Fruit fly (Drosophila melanogaster): ENCODE data around the gene Dpck.

Dpck gene

dm6 chr3R:7089522-7090336 is 7.7 kb downstream of the Dpck start (continued):
- no peak for TF ChIP-seq CG7839 (tag; optimal IDR thresholded peaks at IDR 0.05)
- no peak for TF ChIP-seq Ets65A (GFP tag)
- no peak for TF ChIP-seq CG7786 (GFP tag; optimal IDR thresholded peaks at IDR 0.05)
- TF ChIP-seq CG15514 (GFP tag; optimal IDR thresholded peaks at IDR 0.05), result peak; percentile 88
- peak; percentile 67 for TF ChIP-seq CG30020 (tag; optimal IDR thresholded peaks at IDR 0.05)
- 0 out of 2 replicates have a peak, but pooled peaks have one; percentile 11 for TF ChIP-seq CG14014 (GFP tag; IDR thresholded peaks at IDR 0.05)
- TF ChIP-seq CG2116 (GFP tag; optimal IDR thresholded peaks at IDR 0.05), result peak; percentile 17
- peak; percentile 46; the same call in 1 of the 2 replicates for TF ChIP-seq rib (GFP tag; IDR thresholded peaks at IDR 0.05)
- TF ChIP-seq BtbVII (GFP tag; optimal IDR thresholded peaks at IDR 0.05), result peak; percentile 17
- peak; percentile 53; the same call in 1 of the 3 replicates for TF ChIP-seq ci (GFP tag; IDR thresholded peaks at IDR 0.05)
- peak; percentile 56 for TF ChIP-seq corto (GFP tag; optimal IDR thresholded peaks at IDR 0.05)
- peak; percentile 80; the same call in 1 of the 2 replicates for TF ChIP-seq CG32767 (GFP tag; IDR thresholded peaks at IDR 0.05)
- TF ChIP-seq grn (GFP tag; optimal IDR thresholded peaks at IDR 0.05), result peak; percentile 70
- peak; percentile 74 for TF ChIP-seq CG13894 (tag; optimal IDR thresholded peaks at IDR 0.05)
- TF ChIP-seq lola (GFP tag; optimal IDR thresholded peaks at IDR 0.05), result peak in 1 of 3 experiments; percentile 32
- peak; percentile 62; the same call in 1 of the 2 replicates for TF ChIP-seq onecut (GFP tag; IDR thresholded peaks at IDR 0.05)
- TF ChIP-seq YL-1 (GFP tag; optimal IDR thresholded peaks at IDR 0.05), result peak; percentile 17
- peak; percentile 93 for TF ChIP-seq D (optimal IDR thresholded peaks at IDR 0.05)
- no peak for TF ChIP-seq D (GFP tag; optimal IDR thresholded peaks at IDR 0.05)
- peak; percentile 43; the same call in 2 of the 3 replicates for TF ChIP-seq so (GFP tag; IDR thresholded peaks at IDR 0.05)
- TF ChIP-seq CG17829 (tag; optimal IDR thresholded peaks at IDR 0.05), result peak; percentile 27
- no peak for TF ChIP-seq Dip3 (GFP tag; optimal IDR thresholded peaks at IDR 0.05)
- peak; percentile 75 for TF ChIP-seq cg (GFP tag; optimal IDR thresholded peaks at IDR 0.05)
- peak; percentile 67 for TF ChIP-seq nerfin-1 (tag; optimal IDR thresholded peaks at IDR 0.05)
- TF ChIP-seq CG4617 (GFP tag; optimal IDR thresholded peaks at IDR 0.05; ENCODE audit: borderline replicate concordance), result no peak
- TF ChIP-seq NfI (GFP tag; optimal IDR thresholded peaks at IDR 0.05), result no peak
- peak; percentile 15 for TF ChIP-seq CG10209 (GFP tag; optimal IDR thresholded peaks at IDR 0.05)
- peak; percentile 3 for TF ChIP-seq dm (GFP tag; optimal IDR thresholded peaks at IDR 0.05)
- TF ChIP-seq chm (GFP tag; IDR thresholded peaks at IDR 0.05), result peak; percentile 45; the same call in 1 of the 2 replicates
- peak; percentile 97 for TF ChIP-seq bigmax (GFP tag; optimal IDR thresholded peaks at IDR 0.05)
- TF ChIP-seq vfl (GFP tag; optimal IDR thresholded peaks at IDR 0.05), result no peak
- TF ChIP-seq ssp (GFP tag; IDR thresholded peaks at IDR 0.05), result no peak
- TF ChIP-seq kni (GFP tag; optimal IDR thresholded peaks at IDR 0.05), result peak; percentile 84

dm6 chr3R:7090337-7090830 is 8.4 kb downstream of the Dpck start:
- TF ChIP-seq Ets65A (GFP tag) (peak; percentile 65), CG5953 (GFP tag; IDR thresholded peaks at IDR 0.05) (no peak), Mrtf (GFP tag; IDR thresholded peaks at IDR 0.05) (no peak), Camta (GFP tag; optimal IDR thresholded peaks at IDR 0.05) (no peak), BEAF-32 (GFP tag; optimal IDR thresholded peaks at IDR 0.05) (no peak), CG10321 (GFP tag; IDR thresholded peaks at IDR 0.05) (no peak), Meics (GFP tag; optimal IDR thresholded peaks at IDR 0.05) (no peak), CG9727 (GFP tag; optimal IDR thresholded peaks at IDR 0.05) (no peak), CG14050 (GFP tag; IDR thresholded peaks at IDR 0.05) (no peak), gem (tag; optimal IDR thresholded peaks at IDR 0.05) (no peak), Dad (GFP tag; optimal IDR thresholded peaks at IDR 0.05) (no peak), CG17612 (GFP tag; IDR thresholded peaks at IDR 0.05) (no peak), ab (GFP tag; optimal IDR thresholded peaks at IDR 0.05) (no peak), pan (optimal IDR thresholded peaks at IDR 0.05) (no peak), pan (GFP tag; optimal IDR thresholded peaks at IDR 0.05 in 1 of 2, IDR thresholded peaks at IDR 0.05 in 1 of 2) (no peak), Doc3 (GFP tag; IDR thresholded peaks at IDR 0.05; ENCODE audit: partially characterized antibody) (no peak), ewg (GFP tag; optimal IDR thresholded peaks at IDR 0.05) (peak; percentile 59), cwo (GFP tag; optimal IDR thresholded peaks at IDR 0.05) (peak; percentile 33)

Measured in whole organism, embryonic.